Fruit fly (Drosophila melanogaster): ENCODE results near the gene zuc.
A peak's percentile ranks its signal among the peaks of the same experiment; 100 is the strongest.

zuc gene

DNA sequence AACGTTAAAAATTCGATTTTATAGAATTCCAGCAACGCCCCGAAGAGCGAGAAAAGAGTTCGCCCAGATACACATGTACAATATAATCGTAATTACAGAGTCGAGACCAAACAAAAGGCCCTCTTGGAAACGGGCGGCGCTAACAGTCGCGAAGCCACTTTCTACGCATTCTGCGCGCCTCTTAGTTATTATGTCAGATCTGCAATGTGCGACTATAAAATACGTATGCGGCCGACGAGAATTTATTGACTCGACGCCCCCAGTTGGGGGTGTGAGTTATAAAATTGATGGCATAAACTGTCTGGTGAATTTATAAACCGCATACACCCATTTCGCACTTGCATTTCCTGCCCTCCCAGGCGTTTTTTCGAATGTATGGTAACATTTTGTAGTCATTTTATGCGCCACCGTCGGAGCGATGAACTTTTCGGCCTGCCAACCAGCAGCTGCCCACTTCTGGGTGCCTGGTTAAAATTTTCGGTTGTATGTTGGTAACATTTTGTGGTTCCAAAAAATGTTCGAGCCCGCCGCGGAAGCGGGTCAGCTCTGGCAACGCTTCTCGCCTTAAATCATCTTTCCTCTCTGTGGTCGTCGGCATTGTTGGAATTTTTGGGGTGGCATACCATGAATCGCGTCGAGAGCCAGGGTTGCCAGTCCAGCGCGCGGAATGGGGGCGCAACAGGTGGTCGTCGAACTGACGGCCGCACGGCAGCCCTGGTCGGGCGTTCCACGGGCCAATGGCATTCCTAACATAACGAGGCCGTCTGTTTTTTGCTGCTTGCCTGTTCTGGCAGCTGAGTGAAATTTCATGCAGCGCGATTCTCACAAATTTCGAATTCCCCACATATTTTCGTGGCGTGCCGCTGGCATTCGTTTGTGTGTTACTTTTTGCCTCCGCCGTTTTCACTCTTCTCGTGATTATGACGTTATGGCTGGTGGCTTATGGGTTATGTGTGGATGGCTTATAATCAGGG, 22.3 kb upstream of the zuc start (continued):
- TF ChIP-seq topi (GFP tag; optimal IDR thresholded peaks at IDR 0.05) (peak; percentile 80), CG8119 (GFP tag; IDR thresholded peaks at IDR 0.05) (no peak), Sox15 (GFP tag; optimal IDR thresholded peaks at IDR 0.05) (no peak), CG9139 (GFP tag; optimal IDR thresholded peaks at IDR 0.05) (peak; percentile 56), Hr4 (GFP tag; optimal IDR thresholded peaks at IDR 0.05) (peak; percentile 57), salr (GFP tag; optimal IDR thresholded peaks at IDR 0.05) (peak; percentile 1 to 47), Blimp-1 (GFP tag; optimal IDR thresholded peaks at IDR 0.05) (peak; percentile 74), dsx (GFP tag; optimal IDR thresholded peaks at IDR 0.05; ENCODE audit: poor library complexity, severe bottlenecking) (peak; percentile 92), svp (GFP tag) (peak; percentile 100), CG7368 (GFP tag; optimal IDR thresholded peaks at IDR 0.05) (peak; percentile 60), CG3919 (GFP tag; optimal IDR thresholded peaks at IDR 0.05) (peak; percentile 84), CG6276 (GFP tag; optimal IDR thresholded peaks at IDR 0.05) (peak; percentile 39), CG6792 (GFP tag; optimal IDR thresholded peaks at IDR 0.05) (peak; percentile 73), fkh (GFP tag; optimal IDR thresholded peaks at IDR 0.05) (peak; percentile 85), Eip75B (GFP tag; optimal IDR thresholded peaks at IDR 0.05) (peak; percentile 90), ss (GFP tag; optimal IDR thresholded peaks at IDR 0.05) (peak; percentile 75 to 78), achi (GFP tag; optimal IDR thresholded peaks at IDR 0.05) (peak; percentile 36), CG11762 (GFP tag; optimal IDR thresholded peaks at IDR 0.05; ENCODE audit: insufficient read depth) (peak; percentile 21)

DNA sequence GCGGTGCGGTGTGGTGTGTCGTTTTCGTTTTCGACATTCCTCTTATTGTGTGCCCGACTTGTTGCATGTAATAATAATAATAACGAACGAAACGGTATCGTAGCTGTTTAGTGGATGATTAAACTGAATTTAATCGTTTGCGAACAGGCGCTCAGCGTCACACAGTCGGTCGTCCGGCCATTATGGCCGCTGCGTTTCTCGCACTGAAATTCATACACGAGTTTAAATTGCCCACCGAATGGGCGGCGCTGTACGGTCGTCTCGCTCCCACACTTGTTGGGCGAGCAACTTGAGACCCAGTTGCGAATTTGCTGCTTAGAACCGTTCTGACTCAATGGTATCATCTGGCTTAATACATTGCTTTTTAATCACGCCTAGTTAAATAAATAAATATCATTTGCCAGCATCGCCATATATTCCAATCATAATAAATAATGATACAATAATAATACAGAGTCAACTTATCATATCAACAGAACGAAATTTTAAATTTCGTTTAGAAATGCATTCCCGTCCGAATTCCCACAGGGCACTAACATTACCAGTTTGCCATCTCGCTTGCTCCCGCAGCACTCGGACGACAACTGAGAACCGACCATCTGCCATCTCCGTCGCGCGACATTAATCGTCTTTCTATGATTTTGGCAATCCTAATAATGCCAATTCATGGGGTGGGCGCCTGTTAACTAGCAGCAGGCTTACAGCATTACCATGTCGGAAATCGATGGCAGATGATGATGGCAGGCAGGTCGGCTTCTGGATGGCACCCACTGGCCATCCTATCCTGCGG, 21.4 kb upstream of the zuc start:
- TF ChIP-seq cyc (GFP tag; optimal IDR thresholded peaks at IDR 0.05) (peak; percentile 84), acj6 (GFP tag; optimal IDR thresholded peaks at IDR 0.05) (peak; percentile 90), net (GFP tag; optimal IDR thresholded peaks at IDR 0.05) (peak; percentile 83), CG9139 (GFP tag; optimal IDR thresholded peaks at IDR 0.05) (peak; percentile 79), Ets96B (tag; optimal IDR thresholded peaks at IDR 0.05) (peak; percentile 93), CG32006 (GFP tag; optimal IDR thresholded peaks at IDR 0.05) (peak; percentile 93), Met (GFP tag; optimal IDR thresholded peaks at IDR 0.05) (peak; percentile 91), Lpt (GFP tag; optimal IDR thresholded peaks at IDR 0.05) (peak; percentile 74), pdm3 (GFP tag; optimal IDR thresholded peaks at IDR 0.05) (peak; percentile 89), salr (GFP tag; optimal IDR thresholded peaks at IDR 0.05) (peak; percentile 55 to 89), CG11762 (GFP tag; optimal IDR thresholded peaks at IDR 0.05; ENCODE audit: insufficient read depth) (peak; percentile 87), spab (GFP tag; optimal IDR thresholded peaks at IDR 0.05) (peak; percentile 90), CG11902 (GFP tag; optimal IDR thresholded peaks at IDR 0.05) (peak; percentile 87), topi (GFP tag; optimal IDR thresholded peaks at IDR 0.05) (peak; percentile 92), Sox102F (GFP tag; optimal IDR thresholded peaks at IDR 0.05) (peak; percentile 86), fkh (GFP tag; optimal IDR thresholded peaks at IDR 0.05) (peak; percentile 6), CG3919 (GFP tag; optimal IDR thresholded peaks at IDR 0.05) (peak; percentile 90), Smox (GFP tag; optimal IDR thresholded peaks at IDR 0.05) (peak; percentile 90), vri (GFP tag; optimal IDR thresholded peaks at IDR 0.05) (no peak), CG1621 (tag; optimal IDR thresholded peaks at IDR 0.05) (peak; percentile 82), Hr38 (GFP tag; optimal IDR thresholded peaks at IDR 0.05) (peak; percentile 48), CG10669 (GFP tag; optimal IDR thresholded peaks at IDR 0.05) (peak; percentile 93), fd59A (GFP tag; optimal IDR thresholded peaks at IDR 0.05) (peak; percentile 88), CG8632 (GFP tag; optimal IDR thresholded peaks at IDR 0.05) (peak; percentile 92), Eip78C (GFP tag) (peak; percentile 97), svp (GFP tag) (peak; percentile 93), CG3032 (tag; optimal IDR thresholded peaks at IDR 0.05) (peak; percentile 95), ss (GFP tag; optimal IDR thresholded peaks at IDR 0.05) (peak; percentile 88 to 94), CG31627 (GFP tag; optimal IDR thresholded peaks at IDR 0.05) (peak; percentile 88), Eip75B (GFP tag; optimal IDR thresholded peaks at IDR 0.05) (peak; percentile 84), achi (GFP tag; optimal IDR thresholded peaks at IDR 0.05) (peak; percentile 91), Ets21C (GFP tag; optimal IDR thresholded peaks at IDR 0.05) (peak; percentile 71), CG34406 (GFP tag; optimal IDR thresholded peaks at IDR 0.05) (peak; percentile 91), CG4318 (GFP tag; optimal IDR thresholded peaks at IDR 0.05) (peak; percentile 87), esn (GFP tag; optimal IDR thresholded peaks at IDR 0.05) (peak; percentile 93), CG16779 (tag; optimal IDR thresholded peaks at IDR 0.05) (peak; percentile 93)

Measured in whole organism, prepupa.